Fruit fly (Drosophila melanogaster): ENCODE results near the gene REPTOR.

The REPTOR gene

dm6 chr3R:24544388-24544787 lies 38.3 kb downstream of the REPTOR start, which contains the start of gene Esyt2 (continued):
- no peak for TF ChIP-seq Neu2 (GFP tag; optimal IDR thresholded peaks at IDR 0.05; ENCODE audit: borderline replicate concordance)
- peak; percentile 3 for TF ChIP-seq fd96Cb (tag; optimal IDR thresholded peaks at IDR 0.05)
- no peak for TF ChIP-seq sc (optimal IDR thresholded peaks at IDR 0.05)
- TF ChIP-seq sc (GFP tag; optimal IDR thresholded peaks at IDR 0.05) = no peak
- TF ChIP-seq Nf-YC (tag; optimal IDR thresholded peaks at IDR 0.05) = no peak
- peak; percentile 32 for TF ChIP-seq CG2712 (tag; optimal IDR thresholded peaks at IDR 0.05)
- no peak for TF ChIP-seq CG1603 (tag; optimal IDR thresholded peaks at IDR 0.05)
- TF ChIP-seq az2 (GFP tag; optimal IDR thresholded peaks at IDR 0.05) = peak; percentile 35
- TF ChIP-seq CG8359 (GFP tag; optimal IDR thresholded peaks at IDR 0.05; ENCODE audit: borderline replicate concordance) = no peak
- TF ChIP-seq chif (GFP tag; optimal IDR thresholded peaks at IDR 0.05) = no peak
- peak; percentile 55 for TF ChIP-seq Sox102F (GFP tag; optimal IDR thresholded peaks at IDR 0.05)
- no peak for TF ChIP-seq CG11093 (GFP tag; IDR thresholded peaks at IDR 0.05)
- no peak for TF ChIP-seq CG2199 (GFP tag; IDR thresholded peaks at IDR 0.05)
- TF ChIP-seq emc (GFP tag; optimal IDR thresholded peaks at IDR 0.05) = no peak
- no peak for TF ChIP-seq ab (GFP tag; optimal IDR thresholded peaks at IDR 0.05)
- no peak for TF ChIP-seq Taf1 (GFP tag; IDR thresholded peaks at IDR 0.05)
- TF ChIP-seq Vsx1 (GFP tag; optimal IDR thresholded peaks at IDR 0.05) = no peak
- no peak for TF ChIP-seq CG2116 (GFP tag; optimal IDR thresholded peaks at IDR 0.05)
- TF ChIP-seq CG3407 (GFP tag; optimal IDR thresholded peaks at IDR 0.05) = no peak
- no peak for TF ChIP-seq maf-S (GFP tag; optimal IDR thresholded peaks at IDR 0.05)
- TF ChIP-seq ac (GFP tag; optimal IDR thresholded peaks at IDR 0.05) = no peak
- no peak for TF ChIP-seq Ets97D (GFP tag; optimal IDR thresholded peaks at IDR 0.05)
- no peak for TF ChIP-seq bowl (GFP tag; IDR thresholded peaks at IDR 0.05)
- TF ChIP-seq Xbp1 (GFP tag; optimal IDR thresholded peaks at IDR 0.05) = peak; percentile 26
- TF ChIP-seq eve (GFP tag; optimal IDR thresholded peaks at IDR 0.05) = no peak
- peak; percentile 20 for TF ChIP-seq tio (GFP tag; optimal IDR thresholded peaks at IDR 0.05)
- TF ChIP-seq Awh (GFP tag; IDR thresholded peaks at IDR 0.05) = no peak
- peak; percentile 8 for TF ChIP-seq Hand (GFP tag; optimal IDR thresholded peaks at IDR 0.05)
- TF ChIP-seq CG1233 (GFP tag; optimal IDR thresholded peaks at IDR 0.05) = no peak
- no peak for TF ChIP-seq CG8478 (optimal IDR thresholded peaks at IDR 0.05)
- TF ChIP-seq Dbx (GFP tag; IDR thresholded peaks at IDR 0.05) = peak; percentile 37; the same call in 1 of the 3 replicates
- peak; percentile 59; the same call in 1 of the 2 replicates for TF ChIP-seq CG31224 (GFP tag; IDR thresholded peaks at IDR 0.05)
- TF ChIP-seq repo (GFP tag; optimal IDR thresholded peaks at IDR 0.05) = no peak
- TF ChIP-seq lilli (GFP tag; optimal IDR thresholded peaks at IDR 0.05) = peak; percentile 10
- no peak for TF ChIP-seq oc (tag; optimal IDR thresholded peaks at IDR 0.05)
- TF ChIP-seq ERR (GFP tag; optimal IDR thresholded peaks at IDR 0.05) = no peak
- no peak; the same call in 1 of the 2 replicates for TF ChIP-seq CG13287 (GFP tag; IDR thresholded peaks at IDR 0.05; ENCODE audit: partially characterized antibody)
- TF ChIP-seq D (optimal IDR thresholded peaks at IDR 0.05) = no peak
- no peak for TF ChIP-seq D (GFP tag; optimal IDR thresholded peaks at IDR 0.05)
- TF ChIP-seq sqz (GFP tag; optimal IDR thresholded peaks at IDR 0.05) = no peak
- no peak for TF ChIP-seq prd (optimal IDR thresholded peaks at IDR 0.05)
- TF ChIP-seq prd (GFP tag; IDR thresholded peaks at IDR 0.05) = peak; percentile 27; the same call in 1 of the 3 replicates
- no peak for TF ChIP-seq Tbp (GFP tag; optimal IDR thresholded peaks at IDR 0.05)
- no peak for TF ChIP-seq Pdp1 (GFP tag; optimal IDR thresholded peaks at IDR 0.05)
- TF ChIP-seq CG4730 (GFP tag; IDR thresholded peaks at IDR 0.05) = no peak
- TF ChIP-seq TFAM (GFP tag; optimal IDR thresholded peaks at IDR 0.05) = no peak
- no peak for TF ChIP-seq CTCF (GFP tag; optimal IDR thresholded peaks at IDR 0.05)
- no peak for TF ChIP-seq aop (GFP tag; IDR thresholded peaks at IDR 0.05)
- TF ChIP-seq Doc2 (GFP tag; IDR thresholded peaks at IDR 0.05) = no peak
- no peak for TF ChIP-seq CG10274 (GFP tag; optimal IDR thresholded peaks at IDR 0.05)
- no peak for TF ChIP-seq otp (GFP tag; IDR thresholded peaks at IDR 0.05)
- no peak for TF ChIP-seq CG1832 (GFP tag; optimal IDR thresholded peaks at IDR 0.05)
- no peak for TF ChIP-seq CG17361 (GFP tag; IDR thresholded peaks at IDR 0.05)
- TF ChIP-seq CG15601 (tag; optimal IDR thresholded peaks at IDR 0.05) = no peak
